Fruit fly (Drosophila melanogaster): ENCODE measurements around the gene Dtd.

Gene Dtd

DNA sequence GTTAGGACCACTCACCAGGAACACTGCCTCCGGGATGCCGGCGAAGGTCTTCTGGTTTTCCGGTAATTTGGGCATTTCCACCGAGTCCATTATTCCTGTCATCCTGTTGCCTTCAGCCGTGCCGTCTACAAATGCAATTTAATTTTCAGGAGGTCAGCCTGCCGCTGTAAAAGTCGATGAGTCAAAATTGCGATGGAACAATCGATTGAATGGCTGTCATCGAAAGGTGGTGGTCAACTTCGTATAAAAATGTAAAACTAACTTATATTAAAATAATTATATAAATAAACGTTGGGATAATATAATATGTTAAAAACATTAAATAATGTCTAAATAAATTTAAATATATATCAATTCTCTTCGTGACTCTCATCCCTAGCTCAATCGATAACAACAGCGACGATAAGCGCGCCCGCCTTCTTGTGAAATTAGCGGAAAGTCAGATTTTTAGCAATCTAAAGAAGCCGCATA, 20.2 kb upstream of the Dtd start, which contains the start of the genes mgr and Irbp (continued):
- TF ChIP-seq Sry-δ (GFP tag; optimal IDR thresholded peaks at IDR 0.05) (peak; percentile 76), Deaf1 (tag; optimal IDR thresholded peaks at IDR 0.05) (no peak), CG1792 (GFP tag; optimal IDR thresholded peaks at IDR 0.05) (no peak), NC2α (GFP tag; optimal IDR thresholded peaks at IDR 0.05) (no peak), YL-1 (GFP tag; optimal IDR thresholded peaks at IDR 0.05) (peak; percentile 93), ranshi (GFP tag; IDR thresholded peaks at IDR 0.05) (peak; percentile 92), Elba2 (GFP tag; optimal IDR thresholded peaks at IDR 0.05) (peak; percentile 8), Ets65A (GFP tag) (peak; percentile 95), D19A (tag; optimal IDR thresholded peaks at IDR 0.05) (peak; percentile 85), disco-r (GFP tag; optimal IDR thresholded peaks at IDR 0.05) (no peak), nom (GFP tag; optimal IDR thresholded peaks at IDR 0.05) (peak; percentile 72), CG11247 (GFP tag; IDR thresholded peaks at IDR 0.05) (peak; percentile 94), Trl (optimal IDR thresholded peaks at IDR 0.05) (no peak), Trl (GFP tag; optimal IDR thresholded peaks at IDR 0.05) (peak; percentile 31), sqz (GFP tag; optimal IDR thresholded peaks at IDR 0.05) (no peak), CG3838 (GFP tag; optimal IDR thresholded peaks at IDR 0.05) (peak; percentile 5), CG10979 (tag; optimal IDR thresholded peaks at IDR 0.05) (peak; percentile 92), cwo (GFP tag; optimal IDR thresholded peaks at IDR 0.05) (peak; percentile 87), CG4360 (GFP tag; IDR thresholded peaks at IDR 0.05) (peak; percentile 64), Pdp1 (GFP tag; optimal IDR thresholded peaks at IDR 0.05) (peak in 1 of 2 experiments; percentile 14), oc (tag; optimal IDR thresholded peaks at IDR 0.05) (no peak), HmgD (GFP tag; optimal IDR thresholded peaks at IDR 0.05) (no peak), run (tag; optimal IDR thresholded peaks at IDR 0.05) (peak; percentile 78), Nf-YB (GFP tag; optimal IDR thresholded peaks at IDR 0.05) (peak; percentile 73), lmd (GFP tag; IDR thresholded peaks at IDR 0.05) (peak; percentile 93), ara (GFP tag; IDR thresholded peaks at IDR 0.05) (peak; percentile 95), fd96Cb (tag; optimal IDR thresholded peaks at IDR 0.05) (peak; percentile 90), CG2129 (GFP tag; IDR thresholded peaks at IDR 0.05; ENCODE audit: partially characterized antibody) (peak; percentile 79), nerfin-1 (tag; optimal IDR thresholded peaks at IDR 0.05) (peak; percentile 85), grn (GFP tag; optimal IDR thresholded peaks at IDR 0.05) (no peak), CG12299 (tag; optimal IDR thresholded peaks at IDR 0.05) (peak; percentile 80), CG3281 (GFP tag; optimal IDR thresholded peaks at IDR 0.05) (no peak), CG7745 (tag; optimal IDR thresholded peaks at IDR 0.05) (peak; percentile 53), C15 (GFP tag; IDR thresholded peaks at IDR 0.05) (peak; percentile 90), tna (GFP tag; IDR thresholded peaks at IDR 0.05; ENCODE audit: partially characterized antibody) (peak; percentile 70; the same call in 1 of the 2 replicates), peb (GFP tag; IDR thresholded peaks at IDR 0.05) (peak; percentile 70), Side (GFP tag; optimal IDR thresholded peaks at IDR 0.05) (no peak), tap (tag; optimal IDR thresholded peaks at IDR 0.05) (peak; percentile 88), chinmo (GFP tag; IDR thresholded peaks at IDR 0.05; ENCODE audit: partially characterized antibody) (no peak), Xrp1 (GFP tag; IDR thresholded peaks at IDR 0.05) (peak; percentile 97), twi (tag; optimal IDR thresholded peaks at IDR 0.05) (peak; percentile 87), CG2712 (tag; optimal IDR thresholded peaks at IDR 0.05) (peak; percentile 97), Dad (GFP tag; optimal IDR thresholded peaks at IDR 0.05) (peak; percentile 59), Opbp (GFP tag; IDR thresholded peaks at IDR 0.05; ENCODE audit: partially characterized antibody) (peak; percentile 70), bsh (GFP tag; optimal IDR thresholded peaks at IDR 0.05) (peak in 1 of 2 experiments; percentile 95), ttk (GFP tag; IDR thresholded peaks at IDR 0.05) (peak; percentile 93), CG18619 (GFP tag; optimal IDR thresholded peaks at IDR 0.05) (peak; percentile 86), CG33213 (GFP tag; optimal IDR thresholded peaks at IDR 0.05) (no peak), org-1 (GFP tag; optimal IDR thresholded peaks at IDR 0.05) (peak; percentile 63), CG7839 (tag; optimal IDR thresholded peaks at IDR 0.05) (peak; percentile 92), CG8924 (tag; optimal IDR thresholded peaks at IDR 0.05) (peak; percentile 94)

Measured in whole organism, embryonic.